Fruit fly (Drosophila melanogaster) whole organism, embryonic: ENCODE data around the gene CalpB.

Source experiments
- BEAF-32 ChIP-seq: fragments of 200-800 bp; sonication (Bioruptor generic); optimal IDR thresholded peaks from 3 replicates; lab custom pipeline; 2017; ENCODE audit warnings: missing biosample characterization, missing genetic modification characterization, mild to moderate bottlenecking, moderate library complexity, missing genetic modification reagents
- CG10959 ChIP-seq: fragments of 200-800 bp; sonication (Bioruptor generic); IDR thresholded peaks from 2 replicates; pipeline ENCODE4 v1.3.6; 2022; ENCODE audit warnings: missing biosample characterization, missing genetic modification characterization
- CG11247 ChIP-seq: fragments of 200-800 bp; sonication (Bioruptor generic); IDR thresholded peaks from 2 replicates; pipeline ENCODE4 v1.3.6; 2022; ENCODE audit warnings: missing biosample characterization, missing genetic modification characterization
- CG11696 ChIP-seq: fragments of 200-800 bp; sonication (Bioruptor generic); IDR thresholded peaks from 2 replicates; pipeline ENCODE4 v1.3.6; 2022; ENCODE audit warnings: missing biosample characterization, missing genetic modification characterization
- CG12744 ChIP-seq: fragments of 200-800 bp; sonication (Bioruptor generic); optimal IDR thresholded peaks from 2 replicates; lab custom pipeline; 2016; ENCODE audit warnings: missing biosample characterization, missing genetic modification characterization
- CG14710 ChIP-seq: fragments of 200-800 bp; sonication (Bioruptor generic); optimal IDR thresholded peaks from 3 replicates; lab custom pipeline; 2019; ENCODE audit warnings: missing biosample characterization, mild to moderate bottlenecking, missing genetic modification characterization, moderate library complexity
- CG1602 ChIP-seq: fragments of 200-800 bp; sonication (Bioruptor generic); optimal IDR thresholded peaks from 3 replicates; lab custom pipeline; 2016; ENCODE audit warnings: missing biosample characterization, missing genetic modification characterization
- CG1647 ChIP-seq: fragments of 200-800 bp; sonication (Bioruptor generic); optimal IDR thresholded peaks from 3 replicates; lab custom pipeline; 2016; ENCODE audit warnings: missing biosample characterization, missing genetic modification characterization
- CG17385 ChIP-seq: fragments of 200-800 bp; sonication (Bioruptor generic); optimal IDR thresholded peaks from 3 replicates; lab custom pipeline; 2018; ENCODE audit warnings: missing biosample characterization, mild to moderate bottlenecking, missing genetic modification characterization
- CG17829 ChIP-seq: fragments of 200-800 bp; optimal IDR thresholded peaks from 2 replicates; lab custom pipeline; 2019; ENCODE audit warnings: missing biosample characterization, mild to moderate bottlenecking, missing genetic modification characterization, moderate library complexity
- CG17912 ChIP-seq: fragments of 200-800 bp; sonication (Bioruptor generic); optimal IDR thresholded peaks from 2 replicates; lab custom pipeline; 2018; ENCODE audit warnings: missing biosample characterization, mild to moderate bottlenecking, missing genetic modification characterization
- CG18011 ChIP-seq: fragments of 200-800 bp; sonication (Bioruptor generic); optimal IDR thresholded peaks from 2 replicates; lab custom pipeline; 2017; ENCODE audit warnings: missing biosample characterization, missing genetic modification characterization, mild to moderate bottlenecking, moderate library complexity, missing genotype
- CG18262 ChIP-seq: fragments of 200-800 bp; optimal IDR thresholded peaks from 3 replicates; lab custom pipeline; 2019; ENCODE audit warnings: missing biosample characterization, mild to moderate bottlenecking, missing genetic modification characterization, moderate library complexity
- CG18599 ChIP-seq: fragments of 200-800 bp; sonication (Bioruptor generic); optimal IDR thresholded peaks from 3 replicates; lab custom pipeline; 2017; ENCODE audit warnings: missing biosample characterization, missing genetic modification characterization, mild to moderate bottlenecking, moderate library complexity, missing genetic modification reagents
- CG34422 ChIP-seq: fragments of 200-800 bp; sonication (Bioruptor generic); IDR thresholded peaks from 3 replicates; pipeline ENCODE4 v1.3.6; 2022; ENCODE audit warnings: missing biosample characterization, missing genetic modification characterization
- CG3995 ChIP-seq: fragments of 200-800 bp; sonication (Bioruptor generic); optimal IDR thresholded peaks from 3 replicates; lab custom pipeline; 2016; ENCODE audit warnings: missing biosample characterization, missing genetic modification characterization
- CG4282 ChIP-seq: fragments of 200-800 bp; sonication (Bioruptor generic); optimal IDR thresholded peaks from 2 replicates; lab custom pipeline; 2016; ENCODE audit warnings: missing biosample characterization, missing genetic modification characterization
- CG4328 ChIP-seq: fragments of 200-800 bp; sonication (Bioruptor generic); optimal IDR thresholded peaks from 3 replicates; lab custom pipeline; 2017; ENCODE audit warnings: missing biosample characterization, missing genetic modification reagents, missing genetic modification characterization
- CG6654 ChIP-seq: fragments of 200-800 bp; sonication (Bioruptor generic); optimal IDR thresholded peaks from 2 replicates; lab custom pipeline; 2017; ENCODE audit warnings: missing biosample characterization, mild to moderate bottlenecking, missing genetic modification characterization
- CG7372 ChIP-seq: fragments of 200-800 bp; sonication (Bioruptor generic); IDR thresholded peaks from 2 replicates; pipeline ENCODE4 v1.3.6; 2022; ENCODE audit warnings: missing biosample characterization, missing genetic modification characterization
- CG7556 ChIP-seq: fragments of 200-800 bp; sonication (Bioruptor generic); optimal IDR thresholded peaks from 2 replicates; lab custom pipeline; 2017; ENCODE audit warnings: missing biosample characterization, mild to moderate bottlenecking, missing genetic modification characterization
- CG8765 ChIP-seq: fragments of 200-800 bp; sonication (Bioruptor generic); IDR thresholded peaks from 2 replicates; pipeline ENCODE4 v1.3.6; 2022; ENCODE audit warnings: missing biosample characterization, missing genetic modification characterization
- CG9876 ChIP-seq: fragments of 200-800 bp; sonication (Bioruptor generic); optimal IDR thresholded peaks from 2 replicates; lab custom pipeline; 2016; ENCODE audit warnings: missing biosample characterization, missing genetic modification characterization
- CG9932 ChIP-seq: fragments of 200-800 bp; sonication (Bioruptor generic); IDR thresholded peaks from 2 replicates; pipeline ENCODE4 v1.3.6; 2022; ENCODE audit warnings: missing biosample characterization, missing genetic modification characterization
- Chrac-16 ChIP-seq: fragments of 200-800 bp; sonication (Bioruptor generic); optimal IDR thresholded peaks from 3 replicates; lab custom pipeline; 2016; ENCODE audit warnings: missing biosample characterization, missing genetic modification characterization
- Elba2 ChIP-seq: fragments of 200-800 bp; sonication (Bioruptor generic); optimal IDR thresholded peaks from 3 replicates; lab custom pipeline; 2016; ENCODE audit warnings: missing biosample characterization, missing genetic modification characterization
- H2.0 ChIP-seq: fragments of 200-800 bp; sonication (Bioruptor generic); IDR thresholded peaks from 2 replicates; pipeline ENCODE4 v1.3.6; 2022; ENCODE audit warnings: missing biosample characterization, missing genetic modification characterization
- HLHmδ ChIP-seq: fragments of 200-800 bp; sonication (Bioruptor generic); optimal IDR thresholded peaks from 2 replicates; lab custom pipeline; 2018; ENCODE audit warnings: missing biosample characterization, mild to moderate bottlenecking, missing genetic modification characterization, moderate library complexity
- Hey ChIP-seq: fragments of 200-800 bp; sonication (Bioruptor generic); optimal IDR thresholded peaks from 3 replicates; lab custom pipeline; 2018; ENCODE audit warnings: missing biosample characterization, mild to moderate bottlenecking, missing genetic modification characterization
- HmgZ ChIP-seq: fragments of 200-800 bp; sonication (Bioruptor generic); optimal IDR thresholded peaks from 2 replicates; lab custom pipeline; 2018; ENCODE audit warnings: missing biosample characterization, mild to moderate bottlenecking, missing genetic modification characterization
- Hmx ChIP-seq: fragments of 200-800 bp; sonication (Bioruptor generic); optimal IDR thresholded peaks from 2 replicates; lab custom pipeline; 2016; ENCODE audit warnings: missing biosample characterization, missing genetic modification characterization
- Hr39 ChIP-seq: fragments of >200 bp; optimal IDR thresholded peaks from 2 replicates; lab custom pipeline; 2017
- Hr78 ChIP-seq, 2 experiments: fragments of 200-800 bp in 1 of 2; fragments of >200 bp in 1 of 2; sonication (Bioruptor generic) in 1 of 2; optimal IDR thresholded peaks; 2 replicates each; lab custom pipeline; 2017 to 2019; ENCODE audit warnings: missing biosample characterization in 2 of 2, missing genetic modification characterization in 2 of 2, mild to moderate bottlenecking in 1 of 2, moderate library complexity in 1 of 2
- NfI ChIP-seq: fragments of 200-800 bp; sonication (Bioruptor generic); optimal IDR thresholded peaks from 3 replicates; lab custom pipeline; 2018; ENCODE audit warnings: missing biosample characterization, mild to moderate bottlenecking, missing genetic modification characterization, moderate library complexity
- Oaz ChIP-seq: fragments of 200-800 bp; sonication (Bioruptor generic); IDR thresholded peaks from 2 replicates; pipeline ENCODE4 v1.3.6; 2022; ENCODE audit warnings: missing biosample characterization, missing genetic modification characterization
- abd-A ChIP-seq: fragments of 200-800 bp; sonication (Bioruptor generic); optimal IDR thresholded peaks from 3 replicates; lab custom pipeline; 2019; ENCODE audit warnings: missing biosample characterization, mild to moderate bottlenecking, missing genetic modification characterization, moderate library complexity
- bowl ChIP-seq: fragments of 200-800 bp; sonication (Bioruptor generic); IDR thresholded peaks from 2 replicates; pipeline ENCODE4 v1.3.6; 2022; ENCODE audit warnings: missing biosample characterization, missing genetic modification characterization
- disco-r ChIP-seq: fragments of 200-800 bp; sonication (Bioruptor generic); optimal IDR thresholded peaks from 2 replicates; lab custom pipeline; 2016; ENCODE audit warnings: missing biosample characterization, missing genetic modification characterization
- dm ChIP-seq: fragments of 200-800 bp; sonication (Bioruptor generic); optimal IDR thresholded peaks from 3 replicates; lab custom pipeline; 2016; ENCODE audit warnings: missing biosample characterization, missing genetic modification characterization
- en ChIP-seq: fragments of 200-800 bp; sonication (Bioruptor generic); optimal IDR thresholded peaks from 2 replicates; lab custom pipeline; 2016; ENCODE audit warnings: missing biosample characterization, missing genetic modification characterization
- fu2 ChIP-seq: fragments of 200-800 bp; sonication (Bioruptor generic); optimal IDR thresholded peaks from 2 replicates; lab custom pipeline; 2016; ENCODE audit warnings: missing biosample characterization, missing genetic modification characterization
- h ChIP-seq: fragments of >200 bp; optimal IDR thresholded peaks from 2 replicates; lab custom pipeline; 2017
- inv ChIP-seq: fragments of 200-800 bp; sonication (Bioruptor generic); IDR thresholded peaks from 2 replicates; pipeline ENCODE4 v1.3.6; 2022; ENCODE audit warnings: missing biosample characterization, missing genetic modification characterization; ENCODE audit not compliant: partially characterized antibody
- lab ChIP-seq: fragments of 200-800 bp; sonication (Bioruptor generic); optimal IDR thresholded peaks from 3 replicates; lab custom pipeline; 2017; ENCODE audit warnings: missing biosample characterization, missing genetic modification characterization, mild to moderate bottlenecking, moderate library complexity, missing genetic modification reagents
- nerfin-1 ChIP-seq: fragments of 200-800 bp; sonication (Bioruptor generic); optimal IDR thresholded peaks from 3 replicates; lab custom pipeline; 2019; ENCODE audit warnings: missing biosample characterization, mild to moderate bottlenecking, missing genetic modification characterization, moderate library complexity
- onecut ChIP-seq: fragments of 200-800 bp; sonication (Bioruptor generic); IDR thresholded peaks from 2 replicates; pipeline ENCODE4 v1.3.6; 2022; ENCODE audit warnings: missing biosample characterization, missing genetic modification characterization
- pfk ChIP-seq: fragments of 200-800 bp; sonication (Bioruptor generic); optimal IDR thresholded peaks from 2 replicates; lab custom pipeline; 2018; ENCODE audit warnings: missing biosample characterization, mild to moderate bottlenecking, missing genetic modification characterization, moderate library complexity
- shn ChIP-seq: fragments of 200-800 bp; sonication (Bioruptor generic); optimal IDR thresholded peaks from 3 replicates; lab custom pipeline; 2016; ENCODE audit warnings: missing biosample characterization, missing genetic modification characterization
- sna ChIP-seq: fragments of 200-800 bp; sonication (Bioruptor generic); IDR thresholded peaks from 2 replicates; pipeline ENCODE4 v1.3.6; 2022; ENCODE audit warnings: missing biosample characterization, missing genetic modification characterization; ENCODE audit not compliant: partially characterized antibody
- trem ChIP-seq: fragments of 200-800 bp; optimal IDR thresholded peaks from 3 replicates; lab custom pipeline; 2019; ENCODE audit warnings: missing biosample characterization, mild to moderate bottlenecking, missing genetic modification characterization, moderate library complexity
- trh ChIP-seq: fragments of 200-800 bp; sonication (Bioruptor generic); optimal IDR thresholded peaks from 2 replicates; lab custom pipeline; 2016; ENCODE audit warnings: missing biosample characterization, missing genetic modification characterization
- tx ChIP-seq: fragments of 200-800 bp; sonication (Bioruptor generic); optimal IDR thresholded peaks from 2 replicates; lab custom pipeline; 2016; ENCODE audit warnings: missing biosample characterization, missing genetic modification characterization

The CalpB gene

DNA sequence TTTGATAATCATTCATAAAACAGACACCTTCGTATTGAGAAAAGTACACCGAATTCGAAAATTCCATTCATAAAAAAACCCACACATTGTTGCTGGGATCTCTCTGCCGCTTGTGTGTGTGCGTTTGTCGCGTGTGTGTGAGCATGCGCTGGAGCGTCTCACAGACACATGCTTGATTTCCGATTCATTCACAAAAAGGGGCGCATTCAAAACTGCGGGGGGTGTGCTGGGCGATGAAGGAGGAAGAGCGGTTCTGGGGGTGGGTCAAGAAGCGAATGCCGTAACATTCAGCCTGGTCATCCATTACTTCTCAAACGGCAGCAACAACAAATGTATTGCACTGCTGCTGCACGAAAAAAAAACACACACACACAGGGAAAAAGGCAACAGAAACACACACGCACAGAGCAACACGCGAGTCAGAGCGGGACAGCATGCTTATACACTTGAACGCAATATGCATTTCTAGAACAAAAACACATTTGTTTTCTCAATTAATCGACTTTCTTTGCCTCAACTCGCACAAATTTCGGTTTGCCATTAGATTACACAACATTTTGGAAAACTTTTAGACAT lies 34.6 kb upstream of the CalpB start (continued):
- TF ChIP-seq Oaz (GFP tag; lab: Robert Waterston, UW): no peak
- TF ChIP-seq CG1602 (GFP tag; lab: Kevin White, UChicago): no peak
- no peak for TF ChIP-seq trh (GFP tag; lab: Kevin White, UChicago)
- no peak for TF ChIP-seq bowl (GFP tag; lab: Robert Waterston, UW)
- no peak for TF ChIP-seq dm
- TF ChIP-seq CG3995 (GFP tag; lab: Kevin White, UChicago): no peak
- no peak for TF ChIP-seq CG7372 (GFP tag; lab: Robert Waterston, UW)
- no peak for TF ChIP-seq CG9876 (GFP tag; lab: Kevin White, UChicago)
- TF ChIP-seq nerfin-1 (tag; lab: Kevin White, UChicago): peak; percentile 92
- TF ChIP-seq pfk (GFP tag; lab: Kevin White, UChicago): no peak
- no peak for TF ChIP-seq CG6654
- no peak for TF ChIP-seq inv
- no peak for TF ChIP-seq lab
- TF ChIP-seq Hr78 (GFP tag; optimal IDR thresholded peaks at IDR 0.05; lab: Kevin White, UChicago): peak in 1 of 2 experiments; percentile 48
- TF ChIP-seq CG8765 (GFP tag; lab: Robert Waterston, UW): no peak
- TF ChIP-seq Chrac-16 (GFP tag; lab: Kevin White, UChicago): no peak
- no peak for TF ChIP-seq disco-r (GFP tag; lab: Kevin White, UChicago)
- no peak for TF ChIP-seq CG1647 (GFP tag; lab: Kevin White, UChicago)
- TF ChIP-seq Elba2: no peak
- no peak for TF ChIP-seq Hr39 (lab: Kevin White, UChicago)
- TF ChIP-seq CG10959 (GFP tag; lab: Robert Waterston, UW): no peak
- TF ChIP-seq Hmx (GFP tag; lab: Kevin White, UChicago): no peak
- TF ChIP-seq onecut (GFP tag; lab: Robert Waterston, UW): no peak
- peak; percentile 95 for TF ChIP-seq CG18011 (GFP tag; lab: Kevin White, UChicago)
- TF ChIP-seq CG17829 (tag; lab: Kevin White, UChicago): no peak
- peak; percentile 76 for TF ChIP-seq abd-A
- no peak for TF ChIP-seq CG4328 (GFP tag; lab: Kevin White, UChicago)
- no peak for TF ChIP-seq CG18262 (tag; lab: Kevin White, UChicago)
- TF ChIP-seq CG17912: no peak
- no peak for TF ChIP-seq CG12744 (GFP tag; lab: Kevin White, UChicago)
- no peak for TF ChIP-seq H2.0 (GFP tag; lab: Robert Waterston, UW)
- TF ChIP-seq HLHmδ (GFP tag; lab: Kevin White, UChicago): peak; percentile 42
- no peak for TF ChIP-seq Hey (tag; lab: Kevin White, UChicago)
- TF ChIP-seq CG18599 (GFP tag; lab: Kevin White, UChicago): peak; percentile 21
- TF ChIP-seq en (GFP tag; lab: Kevin White, UChicago): no peak
- no peak for TF ChIP-seq HmgZ (tag; lab: Kevin White, UChicago)
- TF ChIP-seq fu2 (GFP tag; lab: Kevin White, UChicago): no peak
- no peak for TF ChIP-seq NfI (GFP tag; lab: Kevin White, UChicago)
- TF ChIP-seq CG34422 (GFP tag; lab: Robert Waterston, UW): peak; percentile 84; the same call in 2 of the 3 replicates
- no peak for TF ChIP-seq h (lab: Kevin White, UChicago)
- TF ChIP-seq CG7556 (GFP tag; lab: Kevin White, UChicago): no peak
- TF ChIP-seq CG17385: peak; percentile 23
- TF ChIP-seq CG4282 (GFP tag; lab: Kevin White, UChicago): no peak
- no peak for TF ChIP-seq sna
- TF ChIP-seq BEAF-32 (GFP tag; lab: Kevin White, UChicago): no peak
- no peak for TF ChIP-seq CG11696 (GFP tag; lab: Robert Waterston, UW)
- no peak for TF ChIP-seq CG9932 (GFP tag; lab: Robert Waterston, UW)
- no peak for TF ChIP-seq shn (GFP tag; lab: Kevin White, UChicago)
- TF ChIP-seq CG11247: no peak
- TF ChIP-seq tx (GFP tag; lab: Kevin White, UChicago): no peak
- no peak for TF ChIP-seq trem
- TF ChIP-seq CG14710: no peak
